Fruit fly (Drosophila melanogaster) Kc167 (cell line): Measurements from ENCODE around the gene Cpr73D.

Experiments used
- Myc ChIP-seq: fragments of >200 bp; optimal IDR thresholded peaks from 2 replicates; lab custom pipeline; 2017; ENCODE audit warnings: missing external identifiers
- Sin3A ChIP-seq: fragments of >200 bp; optimal IDR thresholded peaks from 2 replicates; lab custom pipeline; 2018; ENCODE audit warnings: missing external identifiers
- h ChIP-seq: fragments of >200 bp; optimal IDR thresholded peaks from 3 replicates; lab custom pipeline; 2018; ENCODE audit warnings: missing external identifiers
- insv ChIP-seq: fragments of >200 bp; optimal IDR thresholded peaks from 3 replicates; lab custom pipeline; 2018; ENCODE audit warnings: missing external identifiers
- psq ChIP-seq: fragments of >200 bp; optimal IDR thresholded peaks from 2 replicates; lab custom pipeline; 2017; ENCODE audit warnings: missing external identifiers
- ttk ChIP-seq: sonication (Bioruptor generic); optimal IDR thresholded peaks from 2 replicates; lab custom pipeline; 2017; ENCODE audit warnings: missing external identifiers

Gene Cpr73D

DNA sequence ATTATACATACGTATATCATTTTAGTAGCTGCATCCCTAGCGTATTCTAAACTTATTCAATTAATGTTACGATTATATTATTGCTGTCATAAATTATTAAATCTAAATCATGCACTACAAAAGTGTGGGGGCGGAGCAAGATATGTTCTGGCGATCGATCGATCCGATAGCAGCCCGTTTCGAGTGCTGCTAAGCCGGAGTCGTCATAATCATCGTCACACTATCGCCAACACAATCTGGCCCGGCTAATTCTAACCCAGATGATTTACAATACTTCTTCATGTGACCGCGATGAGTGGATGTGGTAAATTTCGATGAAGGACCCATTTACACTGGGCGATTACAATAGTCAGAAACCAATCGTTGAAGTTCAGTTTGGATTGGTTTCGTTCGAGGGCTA is 37.3 kb upstream of the Cpr73D start:
- no peak for TF ChIP-seq Sin3A
- TF ChIP-seq psq (lab: Kevin White, UChicago): no peak
- TF ChIP-seq insv (lab: Kevin White, UChicago): no peak
- TF ChIP-seq ttk (lab: Kevin White, UChicago): no peak
- no peak for TF ChIP-seq h (lab: Kevin White, UChicago)
- no peak for TF ChIP-seq Myc (lab: Kevin White, UChicago)

DNA sequence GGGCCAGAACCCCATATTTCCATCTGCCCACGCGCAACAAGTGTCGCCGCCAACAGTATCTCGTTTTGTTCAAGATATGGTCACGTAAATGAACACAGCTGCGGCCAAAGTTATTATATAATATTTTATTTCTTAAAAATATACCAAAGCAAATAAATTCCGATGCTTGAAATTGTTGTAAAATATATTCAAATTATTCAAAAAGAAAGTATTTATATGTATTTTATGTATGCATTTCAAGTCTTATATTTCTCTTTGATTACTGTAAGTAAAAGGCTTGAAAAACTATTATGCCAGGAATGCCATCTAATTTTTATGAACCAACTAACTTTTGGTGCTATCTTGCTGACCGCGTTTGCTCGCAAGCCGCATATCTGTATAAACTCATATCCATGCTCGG is 31.7 kb upstream of the Cpr73D start:
- no peak for TF ChIP-seq Sin3A
- TF ChIP-seq insv (lab: Kevin White, UChicago): no peak
- TF ChIP-seq Myc (lab: Kevin White, UChicago): no peak
- no peak for TF ChIP-seq psq (lab: Kevin White, UChicago)
- TF ChIP-seq ttk (lab: Kevin White, UChicago): no peak
- TF ChIP-seq h (lab: Kevin White, UChicago): no peak

DNA sequence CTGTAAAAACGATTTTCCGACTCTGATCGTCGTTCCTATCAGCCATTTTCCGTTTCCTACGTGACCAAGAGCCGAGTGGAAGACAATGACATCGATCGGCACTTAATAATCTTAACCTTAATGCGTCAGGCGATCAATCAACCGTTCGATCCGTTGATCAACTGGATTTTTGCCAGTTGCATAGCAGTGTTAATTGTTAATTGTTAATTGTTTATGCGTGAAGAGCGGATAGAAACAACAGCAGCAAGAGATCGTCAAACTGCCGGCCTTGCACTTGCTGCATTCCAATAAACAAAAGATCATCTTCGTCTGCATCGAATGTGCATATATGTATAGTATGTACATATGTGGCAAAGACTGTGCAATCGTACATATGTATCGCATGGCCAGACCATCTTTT is 31.0 kb upstream of the Cpr73D start:
- no peak for TF ChIP-seq Myc (lab: Kevin White, UChicago)
- TF ChIP-seq h (lab: Kevin White, UChicago): no peak
- TF ChIP-seq insv (lab: Kevin White, UChicago): no peak
- no peak for TF ChIP-seq ttk (lab: Kevin White, UChicago)
- no peak for TF ChIP-seq psq (lab: Kevin White, UChicago)
- TF ChIP-seq Sin3A: no peak

DNA sequence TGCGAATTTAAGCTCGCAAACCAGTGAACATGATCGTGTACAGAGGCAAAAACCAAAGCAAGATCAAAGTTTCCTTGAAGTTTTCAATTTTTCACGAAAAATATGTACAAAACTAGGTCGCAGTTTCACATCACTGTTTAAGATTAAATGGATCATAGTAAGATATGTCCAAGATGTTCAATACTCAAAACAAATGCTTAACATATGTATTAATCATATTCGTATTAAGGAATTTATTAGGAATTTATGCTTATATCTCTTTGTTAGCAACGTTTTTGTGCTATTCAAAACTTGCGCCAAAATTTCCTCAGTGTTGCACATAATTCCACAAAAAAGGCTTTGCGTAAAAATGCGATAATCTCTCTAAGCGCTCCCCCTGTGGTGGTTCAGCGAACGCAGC is 29.9 kb upstream of the Cpr73D start:
- TF ChIP-seq insv (lab: Kevin White, UChicago) (no peak), Sin3A (no peak), h (lab: Kevin White, UChicago) (no peak), psq (lab: Kevin White, UChicago) (no peak), ttk (lab: Kevin White, UChicago) (no peak), Myc (lab: Kevin White, UChicago) (no peak)

DNA sequence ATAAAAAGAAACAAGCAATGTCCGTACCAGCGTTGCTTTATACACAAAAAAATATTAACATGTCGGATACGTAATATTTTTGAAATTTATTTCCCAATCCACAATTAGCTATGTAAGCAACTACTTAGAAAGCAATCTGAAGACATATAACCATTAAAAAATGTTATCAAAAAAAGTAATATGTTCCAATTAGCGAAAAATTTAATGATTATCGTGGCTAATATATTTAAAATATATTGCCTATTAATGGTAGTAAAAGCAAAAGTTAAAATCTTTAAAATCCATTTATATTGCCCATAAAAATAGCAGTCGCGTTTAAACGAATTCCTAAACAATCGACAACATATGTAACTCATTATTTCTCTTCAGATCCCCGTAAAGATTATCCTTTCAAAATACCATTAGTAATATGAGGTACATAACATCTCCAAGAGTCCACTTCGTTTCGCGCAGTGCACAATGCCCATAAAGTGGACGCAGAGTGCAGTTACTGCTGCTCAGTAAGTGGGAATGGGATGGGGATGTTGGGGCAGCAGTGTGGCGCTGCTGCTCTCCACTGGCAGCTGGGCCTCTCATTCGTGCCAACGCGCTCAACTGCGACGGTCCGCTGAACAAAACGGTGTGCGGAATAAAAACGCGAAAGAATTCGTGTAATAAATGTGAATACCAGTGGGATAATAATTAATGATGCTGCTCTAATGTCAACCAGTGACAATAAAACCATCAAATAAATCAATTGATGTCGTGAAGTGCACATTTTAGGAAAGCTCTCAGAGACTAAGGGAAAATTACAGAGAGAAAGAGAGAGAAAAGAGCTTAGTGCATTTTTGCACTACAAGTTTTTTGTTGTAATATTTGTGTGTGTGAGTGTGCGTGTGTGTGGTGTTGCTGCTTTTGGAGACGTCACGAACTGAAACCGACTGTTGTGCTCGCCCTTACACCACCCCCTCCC is 28.8 kb upstream of the Cpr73D start:
- no peak for TF ChIP-seq psq (lab: Kevin White, UChicago)
- TF ChIP-seq insv (lab: Kevin White, UChicago): no peak
- no peak for TF ChIP-seq Sin3A
- TF ChIP-seq Myc (lab: Kevin White, UChicago): no peak
- TF ChIP-seq ttk (lab: Kevin White, UChicago): no peak
- TF ChIP-seq h (lab: Kevin White, UChicago): no peak

DNA sequence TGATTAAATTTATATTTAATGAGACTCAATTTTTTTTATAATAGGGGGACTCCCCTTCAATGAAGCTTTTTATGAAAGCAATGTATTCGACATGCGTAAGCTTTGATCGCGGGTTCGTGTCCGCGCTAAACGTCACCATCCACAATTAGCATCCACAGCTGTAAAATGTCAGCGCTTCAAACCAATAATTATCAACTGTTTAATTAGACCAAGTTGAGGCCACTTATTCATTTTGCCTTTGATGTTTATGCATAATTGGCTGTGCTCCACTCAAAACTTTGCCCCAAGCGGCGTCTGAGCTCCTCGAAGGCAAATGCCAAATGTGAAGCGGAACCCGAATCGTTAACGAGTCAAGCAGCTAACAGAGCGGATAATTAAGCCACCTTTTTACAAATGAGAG is 28.1 kb upstream of the Cpr73D start:
- TF ChIP-seq insv (lab: Kevin White, UChicago) (no peak), Myc (lab: Kevin White, UChicago) (no peak), h (lab: Kevin White, UChicago) (no peak), ttk (lab: Kevin White, UChicago) (no peak), Sin3A (no peak), psq (lab: Kevin White, UChicago) (no peak)

DNA sequence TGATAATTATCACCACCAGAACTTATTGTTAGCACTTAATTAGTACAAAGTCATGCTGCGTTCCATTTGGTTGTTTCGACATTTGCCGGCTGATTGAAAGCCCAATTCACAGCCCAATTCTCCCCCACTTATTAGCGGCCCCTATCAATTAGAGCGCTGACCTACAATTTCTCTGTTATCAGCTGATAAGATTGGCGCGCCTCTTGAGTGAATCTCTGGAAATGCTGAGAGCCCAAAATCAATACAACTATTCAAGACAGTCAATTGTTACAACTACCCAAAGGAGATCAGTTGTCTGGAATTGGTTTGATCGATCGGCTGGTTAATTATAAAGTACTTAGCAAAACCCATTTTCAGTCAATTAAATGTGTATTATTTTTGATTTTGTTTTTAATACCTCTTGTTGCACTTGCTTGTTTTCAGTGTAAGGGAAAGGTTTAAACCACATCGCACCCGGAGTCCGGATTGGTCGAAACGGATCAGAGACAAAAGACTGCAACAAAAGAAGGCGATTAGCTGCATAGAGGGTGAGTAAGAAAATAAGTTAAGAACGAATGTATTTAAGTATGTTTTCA is 27.4 kb upstream of the Cpr73D start:
- no peak for TF ChIP-seq ttk (lab: Kevin White, UChicago)

DNA sequence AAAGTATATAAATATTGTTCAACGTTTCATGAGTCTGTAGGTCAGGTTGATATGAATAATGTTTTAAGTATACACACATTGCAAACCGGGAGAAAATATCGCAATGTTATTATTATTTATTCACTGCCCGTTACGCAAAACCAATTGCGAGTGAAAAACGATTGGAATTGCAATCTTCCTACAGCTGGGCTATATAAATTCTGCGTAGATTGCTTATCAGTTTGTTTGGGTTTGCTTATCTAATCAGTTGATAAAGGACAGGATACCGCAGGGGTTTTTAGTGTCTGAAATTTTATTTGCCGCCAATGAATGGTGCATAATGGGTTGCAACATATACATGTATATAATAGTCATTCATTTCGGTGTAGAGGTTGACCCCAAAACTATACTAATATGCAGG is 26.6 kb upstream of the Cpr73D start:
- no peak for TF ChIP-seq h (lab: Kevin White, UChicago)
- TF ChIP-seq ttk (lab: Kevin White, UChicago): no peak
- no peak for TF ChIP-seq Myc (lab: Kevin White, UChicago)
- TF ChIP-seq psq (lab: Kevin White, UChicago): no peak

DNA sequence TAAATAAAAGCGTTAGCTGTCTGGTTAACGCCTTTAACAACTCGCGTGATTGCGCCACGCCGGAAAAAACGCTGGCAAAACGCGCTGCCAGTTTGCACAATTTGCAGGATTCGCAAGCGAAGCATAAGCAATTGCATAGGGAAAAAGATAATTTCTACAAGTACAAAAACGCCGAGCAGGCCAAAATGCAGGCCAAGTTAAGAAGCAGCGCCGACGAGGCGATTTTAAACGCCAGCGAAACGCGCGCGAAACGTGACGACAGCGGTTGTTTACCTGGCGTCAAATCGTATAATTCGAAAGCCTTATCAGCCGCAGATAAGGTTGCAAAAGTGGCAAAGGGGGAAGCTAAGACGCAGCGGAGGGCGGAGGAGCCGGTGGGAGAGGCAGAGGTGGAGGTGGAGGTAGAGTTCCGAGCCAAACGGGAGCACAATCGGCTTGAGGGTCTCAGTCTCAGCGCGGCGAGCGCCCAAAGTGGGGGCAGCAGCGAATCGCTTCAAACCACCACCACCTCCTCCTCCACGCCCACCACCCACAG is 23.7 kb upstream of the Cpr73D start:
- TF ChIP-seq psq (lab: Kevin White, UChicago) (no peak), ttk (lab: Kevin White, UChicago) (no peak), h (lab: Kevin White, UChicago) (no peak), insv (lab: Kevin White, UChicago) (no peak), Myc (lab: Kevin White, UChicago) (no peak), Sin3A (no peak)

DNA sequence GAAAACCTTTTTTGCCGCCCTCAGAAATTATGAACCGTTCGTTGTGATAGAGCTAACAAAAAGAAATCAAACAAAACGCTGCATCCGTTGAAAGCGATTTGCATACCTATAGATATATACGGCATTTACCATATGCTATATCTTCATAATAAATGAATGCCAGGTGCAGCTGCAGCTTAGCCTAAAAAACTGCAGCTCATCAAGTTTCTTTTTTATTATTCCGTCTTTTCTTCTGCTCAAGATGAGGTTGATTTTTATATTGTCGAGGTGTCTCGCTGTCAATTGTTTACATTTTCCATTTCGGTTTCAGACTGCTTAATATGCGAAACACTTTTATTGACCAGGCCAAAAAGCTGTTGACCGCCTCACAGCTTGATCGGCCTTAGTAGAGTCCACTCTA is 20.9 kb upstream of the Cpr73D start:
- TF ChIP-seq psq (lab: Kevin White, UChicago) (no peak), Sin3A (no peak), h (lab: Kevin White, UChicago) (no peak), ttk (lab: Kevin White, UChicago) (no peak), Myc (lab: Kevin White, UChicago) (no peak), insv (lab: Kevin White, UChicago) (no peak)

DNA sequence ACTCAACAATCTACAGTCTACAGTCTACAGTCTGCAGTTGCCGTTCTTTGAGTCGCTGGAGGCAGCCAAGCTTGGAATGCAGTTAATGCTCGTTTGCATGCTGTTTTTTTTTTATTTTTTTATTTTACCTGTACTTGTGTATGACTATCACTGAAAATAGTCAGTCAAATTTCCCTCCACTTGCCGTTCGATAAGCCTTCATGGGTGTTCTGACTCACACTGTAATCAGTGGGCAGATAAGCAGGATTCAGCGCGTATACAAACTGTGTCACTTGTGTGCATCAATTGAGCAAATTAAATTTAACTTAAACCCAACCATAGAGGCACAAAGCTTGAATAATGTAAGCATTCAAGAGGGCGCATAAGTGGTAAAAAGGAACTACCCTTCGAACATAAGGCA is 19.8 kb upstream of the Cpr73D start:
- TF ChIP-seq ttk (lab: Kevin White, UChicago): no peak
- no peak for TF ChIP-seq h (lab: Kevin White, UChicago)
- no peak for TF ChIP-seq Sin3A
- no peak for TF ChIP-seq Myc (lab: Kevin White, UChicago)
- no peak for TF ChIP-seq psq (lab: Kevin White, UChicago)
- TF ChIP-seq insv (lab: Kevin White, UChicago): no peak
